Worm (Caenorhabditis elegans) whole organism, L2 larva: Measurements from ENCODE around the gene pcyt-1.

Experiments used
- aly-2 ChIP-seq: fragments of 150-350 bp; optimal IDR thresholded peaks from 2 replicates; lab custom pipeline; 2014; ENCODE audit warnings: missing biosample characterization, missing genetic modification characterization
- ceh-16 ChIP-seq: fragments of 150-350 bp; optimal IDR thresholded peaks from 2 replicates; lab custom pipeline; 2014; ENCODE audit warnings: missing biosample characterization, missing genetic modification characterization
- lsy-2 ChIP-seq, 2 experiments: fragments of 150-350 bp in 1 of 2; sonication (generic microtip) in 1 of 2; optimal IDR thresholded peaks; 2 replicates each; lab custom pipeline; 2014 to 2017; ENCODE audit warnings: missing biosample characterization in 2 of 2, missing genetic modification characterization in 2 of 2
- nhr-237 ChIP-seq: fragments of 150-350 bp; optimal IDR thresholded peaks from 2 replicates; lab custom pipeline; 2014; ENCODE audit warnings: missing biosample characterization, missing genetic modification characterization
- nhr-77 ChIP-seq: fragments of 150-350 bp; optimal IDR thresholded peaks from 2 replicates; lab custom pipeline; 2014; ENCODE audit warnings: missing biosample characterization, missing genetic modification characterization
- snpc-4 ChIP-seq: fragments of 150-350 bp; optimal IDR thresholded peaks from 2 replicates; lab custom pipeline; 2014; ENCODE audit warnings: missing biosample characterization, missing genetic modification characterization
- ztf-11 ChIP-seq: sonication (generic microtip); optimal IDR thresholded peaks from 2 replicates; lab custom pipeline; 2017; ENCODE audit warnings: missing biosample characterization, missing genetic modification characterization
- ztf-4 ChIP-seq: fragments of 150-350 bp; optimal IDR thresholded peaks from 2 replicates; lab custom pipeline; 2014; ENCODE audit warnings: missing biosample characterization, missing genetic modification characterization

ce11 chrX:7572057-7572456 lies at the start of gene pcyt-1:
- no peak for TF ChIP-seq lsy-2 (tag; optimal IDR thresholded peaks at IDR 0.05; lab: Kevin White, UChicago)
- TF ChIP-seq aly-2 (tag; lab: Kevin White, UChicago) = no peak
- no peak for TF ChIP-seq ztf-11 (tag; lab: Kevin White, UChicago)
- TF ChIP-seq nhr-237 (tag; lab: Kevin White, UChicago) = no peak
- no peak for TF ChIP-seq nhr-77 (tag; lab: Kevin White, UChicago)
- no peak for TF ChIP-seq ztf-4
- no peak for TF ChIP-seq ceh-16 (tag; lab: Kevin White, UChicago)
- no peak for TF ChIP-seq snpc-4 (tag; lab: Kevin White, UChicago)
